Worm (Caenorhabditis elegans) whole organism, L2 larva: ENCODE data around the gene C23G10.5.

Experiments
- ama-1 ChIP-seq: fragments of 150-350 bp; optimal IDR thresholded peaks from 2 replicates; lab custom pipeline; 2018; ENCODE audit warnings: inconsistent platforms
- blmp-1 ChIP-seq: sonication (generic microtip); optimal IDR thresholded peaks from 2 replicates; lab custom pipeline; 2017; ENCODE audit warnings: missing genetic modification characterization, mild to moderate bottlenecking, missing compliant biosample characterization, antibody characterized with exemption, moderate library complexity; ENCODE audit not compliant: insufficient read depth
- ceh-16 ChIP-seq: fragments of 150-350 bp; optimal IDR thresholded peaks from 2 replicates; lab custom pipeline; 2014; ENCODE audit warnings: missing biosample characterization, missing genetic modification characterization
- elt-3 ChIP-seq: sonication (generic microtip); optimal IDR thresholded peaks from 2 replicates; lab custom pipeline; 2017; ENCODE audit warnings: missing biosample characterization, missing genetic modification characterization
- lin-11 ChIP-seq: fragments of 150-350 bp; sonication (generic microtip); optimal IDR thresholded peaks from 2 replicates; lab custom pipeline; 2014; ENCODE audit warnings: missing biosample characterization, missing genetic modification characterization, inconsistent platforms, mixed read lengths
- lin-13 ChIP-seq: fragments of 150-350 bp; optimal IDR thresholded peaks from 2 replicates; lab custom pipeline; 2014; ENCODE audit warnings: missing biosample characterization, missing genetic modification reagents, missing genetic modification characterization
- unc-62 ChIP-seq: fragments of 150-350 bp; optimal IDR thresholded peaks from 2 replicates; lab custom pipeline; 2014; ENCODE audit warnings: missing biosample characterization, missing genetic modification reagents, missing genetic modification characterization
- ztf-1 ChIP-seq: fragments of 200-800 bp; sonication (Bioruptor generic); conservative IDR thresholded peaks from 2 replicates; pipeline ENCODE4 v1.3.6; 2022; ENCODE audit warnings: missing genetic modification characterization, missing compliant biosample characterization
- ztf-4 ChIP-seq: fragments of 150-350 bp; optimal IDR thresholded peaks from 2 replicates; lab custom pipeline; 2014; ENCODE audit warnings: missing biosample characterization, missing genetic modification characterization

DNA sequence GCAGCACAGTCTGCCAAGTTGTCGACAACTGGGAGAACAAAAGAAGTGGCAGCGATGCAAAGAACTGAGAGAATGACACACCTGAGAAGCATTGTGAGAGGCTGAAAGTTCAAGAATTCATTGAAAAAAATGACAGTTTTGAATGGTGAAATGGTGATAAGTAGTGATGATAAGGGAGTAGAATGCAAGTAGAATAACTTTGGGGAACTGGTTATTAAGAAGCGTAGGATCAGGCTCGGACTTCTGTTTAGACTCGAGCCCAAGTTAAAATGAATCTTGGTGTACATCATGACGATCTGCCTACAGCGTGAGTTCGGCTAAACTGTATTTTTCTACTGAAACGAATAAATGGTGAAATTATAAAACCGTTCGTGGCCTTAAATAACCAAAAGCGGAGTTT is 12.3 kb upstream of the C23G10.5 start, which contains the start of gene F42A10.7:
- TF ChIP-seq blmp-1 (tag; lab: Kevin White, UChicago) (no peak), elt-3 (tag; lab: Kevin White, UChicago) (no peak), unc-62 (no peak), lin-13 (no peak), ceh-16 (tag; lab: Kevin White, UChicago) (no peak), ztf-4 (no peak), ztf-1 (GFP tag; lab: Robert Waterston, UW) (no peak), lin-11 (tag; lab: Kevin White, UChicago) (no peak), ama-1 (lab: Kevin White, UChicago) (no peak)
